Fruit fly (Drosophila melanogaster) whole organism, adult: ENCODE data around the gene CG45676.

Experiments used
- CG11617 ChIP-seq: fragments of 200-800 bp; sonication (Bioruptor generic); optimal IDR thresholded peaks from 2 replicates; lab custom pipeline; 2017; ENCODE audit warnings: mild to moderate bottlenecking, missing biosample characterization, missing genetic modification reagents, missing genetic modification characterization
- CG14711 ChIP-seq: fragments of 200-800 bp; sonication (Bioruptor generic); optimal IDR thresholded peaks from 2 replicates; lab custom pipeline; 2018; ENCODE audit warnings: missing biosample characterization, mild to moderate bottlenecking, missing genetic modification characterization, moderate library complexity
- CG33017 ChIP-seq: fragments of 200-800 bp; sonication (Bioruptor generic); optimal IDR thresholded peaks from 2 replicates; lab custom pipeline; 2018; ENCODE audit warnings: missing biosample characterization, mild to moderate bottlenecking, missing genetic modification characterization, moderate library complexity
- CG5204 ChIP-seq: fragments of 200-800 bp; sonication (Bioruptor generic); optimal IDR thresholded peaks from 2 replicates; lab custom pipeline; 2016; ENCODE audit warnings: missing biosample characterization, missing genetic modification characterization
- CG7101 ChIP-seq: fragments of 200-800 bp; sonication (Bioruptor generic); optimal IDR thresholded peaks from 2 replicates; lab custom pipeline; 2018; ENCODE audit warnings: missing biosample characterization, mild to moderate bottlenecking, missing genetic modification characterization, moderate library complexity
- Clk ChIP-seq: fragments of 200-800 bp; sonication (Bioruptor generic); optimal IDR thresholded peaks from 2 replicates; lab custom pipeline; 2017; ENCODE audit warnings: missing biosample characterization, missing genetic modification characterization
- Crg-1 ChIP-seq: fragments of 200-800 bp; sonication (Bioruptor generic); optimal IDR thresholded peaks from 2 replicates; lab custom pipeline; 2016; ENCODE audit warnings: missing biosample characterization, missing genetic modification characterization
- Mnt ChIP-seq: fragments of 200-800 bp; sonication (Bioruptor generic); optimal IDR thresholded peaks from 2 replicates; lab custom pipeline; 2016; ENCODE audit warnings: missing biosample characterization, mild to moderate bottlenecking, missing genetic modification characterization
- bab1 ChIP-seq: fragments of 200-800 bp; sonication (Bioruptor generic); optimal IDR thresholded peaks from 3 replicates; lab custom pipeline; 2019; ENCODE audit warnings: missing biosample characterization, mild to moderate bottlenecking, missing genetic modification characterization, moderate library complexity
- cnc ChIP-seq, 2 experiments: fragments of >200 bp; optimal IDR thresholded peaks; 2 replicates each; lab custom pipeline; 2017
- kay ChIP-seq: fragments of 200-800 bp; sonication (Bioruptor generic); peaks from one replicate; lab custom pipeline; 2016; ENCODE audit warnings: missing biosample characterization, missing genetic modification characterization, borderline replicate concordance
- ovo ChIP-seq: fragments of 200-800 bp; sonication (Bioruptor generic); optimal IDR thresholded peaks from 2 replicates; lab custom pipeline; 2016; ENCODE audit warnings: missing biosample characterization, missing genetic modification characterization
- pad ChIP-seq: fragments of 200-800 bp; sonication (Bioruptor generic); optimal IDR thresholded peaks from 3 replicates; lab custom pipeline; 2017; ENCODE audit warnings: missing biosample characterization, missing genetic modification characterization, mild to moderate bottlenecking, moderate library complexity, missing genetic modification reagents
- tj ChIP-seq: fragments of 200-800 bp; sonication (Bioruptor generic); optimal IDR thresholded peaks from 3 replicates; lab custom pipeline; 2017; ENCODE audit warnings: missing biosample characterization, mild to moderate bottlenecking, missing genetic modification characterization, moderate library complexity

DNA sequence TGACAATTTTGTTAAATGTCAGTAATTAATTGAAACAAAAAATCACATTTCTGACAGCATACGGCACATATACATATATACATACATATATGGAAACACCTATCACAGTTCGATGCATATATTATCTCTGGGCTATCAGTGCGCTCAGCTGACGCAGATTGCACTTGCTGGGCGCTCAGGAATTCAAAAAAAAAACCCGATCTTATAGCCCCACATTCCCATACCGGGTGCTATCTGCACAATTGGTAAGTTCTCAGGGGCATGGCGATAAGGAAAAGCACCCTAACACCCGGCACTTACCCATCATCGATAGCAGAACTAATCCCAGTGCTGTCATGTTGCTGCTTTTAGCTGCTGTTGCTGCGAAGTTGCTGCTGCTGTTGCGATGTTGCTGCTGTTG lies 38.6 kb downstream of the CG45676 start:
- TF ChIP-seq tj (GFP tag; lab: Kevin White, UChicago) (no peak), bab1 (GFP tag; lab: Kevin White, UChicago) (no peak), CG14711 (tag; lab: Kevin White, UChicago) (no peak), pad (GFP tag; lab: Kevin White, UChicago) (no peak), kay (GFP tag; lab: Kevin White, UChicago) (peak; percentile 14), Mnt (no peak), CG33017 (no peak), Crg-1 (no peak), CG11617 (GFP tag; lab: Kevin White, UChicago) (no peak), ovo (GFP tag; lab: Kevin White, UChicago) (no peak), cnc (optimal IDR thresholded peaks at IDR 0.05; lab: Kevin White, UChicago) (no peak), CG5204 (no peak), CG7101 (tag; lab: Kevin White, UChicago) (no peak), Clk (no peak)
